Worm (Caenorhabditis elegans) whole organism, L4 larva: ENCODE measurements around the gene ZK675.4.
A peak's percentile ranks its signal among the peaks of the same experiment; 100 is the strongest.

Experiments used
- F10B5.3 ChIP-seq: sonication (generic microtip); optimal IDR thresholded peaks from 2 replicates; lab custom pipeline; 2016; ENCODE audit warnings: mild to moderate bottlenecking, missing genetic modification characterization, missing compliant biosample characterization
- F26F4.8 ChIP-seq: fragments of 200-800 bp; sonication (Bioruptor generic); conservative IDR thresholded peaks from 2 replicates; pipeline ENCODE4 v1.3.6; 2022; ENCODE audit warnings: missing genetic modification characterization, missing compliant biosample characterization
- F49E8.2 ChIP-seq: sonication (generic microtip); optimal IDR thresholded peaks from 2 replicates; lab custom pipeline; 2016; ENCODE audit warnings: missing compliant biosample characterization, mild to moderate bottlenecking, missing genetic modification characterization, borderline replicate concordance
- T20F7.1 ChIP-seq: fragments of 200-800 bp; sonication (Bioruptor generic); optimal IDR thresholded peaks from 2 replicates; lab custom pipeline; 2018; ENCODE audit warnings: mild to moderate bottlenecking, missing genetic modification characterization, missing compliant biosample characterization
- T26A8.4 ChIP-seq: fragments of 200-800 bp; sonication (Bioruptor generic); IDR thresholded peaks from 2 replicates; pipeline ENCODE4 v1.3.6; 2022; ENCODE audit warnings: missing genetic modification characterization, missing compliant biosample characterization
- Y5F2A.4 ChIP-seq: fragments of 200-800 bp; sonication (Bioruptor generic); optimal IDR thresholded peaks from 2 replicates; lab custom pipeline; 2018; ENCODE audit warnings: mild to moderate bottlenecking, missing genetic modification characterization, missing compliant biosample characterization
- Y75B8A.6 ChIP-seq: fragments of 200-800 bp; sonication (Bioruptor generic); IDR thresholded peaks from 2 replicates; pipeline ENCODE4 v1.3.6; 2022; ENCODE audit warnings: missing genetic modification reagents, missing genetic modification characterization, missing compliant biosample characterization
- ZK337.2 ChIP-seq: fragments of 200-800 bp; sonication (Bioruptor generic); IDR thresholded peaks from 2 replicates; pipeline ENCODE4 v1.3.6; 2022; ENCODE audit warnings: missing genetic modification reagents, missing genetic modification characterization, missing compliant biosample characterization
- aly-2 ChIP-seq: sonication (generic microtip); optimal IDR thresholded peaks from 2 replicates; lab custom pipeline; 2018; ENCODE audit warnings: missing biosample characterization, missing genetic modification characterization
- ama-1 ChIP-seq: fragments of 150-350 bp; optimal IDR thresholded peaks from 2 replicates; lab custom pipeline; 2014; ENCODE audit warnings: inconsistent platforms, mixed read lengths
- cey-2 ChIP-seq: sonication (generic microtip); optimal IDR thresholded peaks from 3 replicates; lab custom pipeline; 2017; ENCODE audit warnings: missing genetic modification characterization, mild to moderate bottlenecking, missing compliant biosample characterization, antibody characterized with exemption, borderline replicate concordance; ENCODE audit not compliant: insufficient read depth
- daf-12 ChIP-seq: fragments of 150-350 bp; optimal IDR thresholded peaks from 2 replicates; lab custom pipeline; 2014; ENCODE audit warnings: missing biosample characterization, missing genetic modification reagents, missing genetic modification characterization
- daf-19 ChIP-seq: fragments of 200-800 bp; sonication (Bioruptor generic); conservative IDR thresholded peaks from 2 replicates; pipeline ENCODE4 v1.3.6; 2022; ENCODE audit warnings: missing genetic modification characterization, missing compliant biosample characterization
- daf-8 ChIP-seq: fragments of 200-800 bp; sonication (Bioruptor generic); IDR thresholded peaks from 2 replicates; pipeline ENCODE4 v1.3.6; 2022; ENCODE audit warnings: missing genetic modification characterization, missing compliant biosample characterization
- dmd-6 ChIP-seq: fragments of 200-800 bp; sonication (Bioruptor generic); IDR thresholded peaks from 2 replicates; pipeline ENCODE4 v1.3.6; 2022; ENCODE audit warnings: missing genetic modification reagents, missing genetic modification characterization, missing compliant biosample characterization
- dmd-8 ChIP-seq: fragments of 200-800 bp; sonication (Bioruptor generic); IDR thresholded peaks from 2 replicates; pipeline ENCODE4 v1.3.6; 2022; ENCODE audit warnings: missing genetic modification characterization, missing compliant biosample characterization
- duxl-1 ChIP-seq: sonication (generic microtip); optimal IDR thresholded peaks from 2 replicates; lab custom pipeline; 2016; ENCODE audit warnings: mild to moderate bottlenecking, missing genetic modification characterization, moderate library complexity, missing compliant biosample characterization; ENCODE audit not compliant: poor library complexity
- dve-1 ChIP-seq: sonication (generic microtip); optimal IDR thresholded peaks from 2 replicates; lab custom pipeline; 2017; ENCODE audit warnings: antibody characterized with exemption, mild to moderate bottlenecking, missing genetic modification characterization, missing compliant biosample characterization; ENCODE audit not compliant: insufficient read depth
- fos-1 ChIP-seq: fragments of 150-350 bp; optimal IDR thresholded peaks from 2 replicates; lab custom pipeline; 2014; ENCODE audit warnings: missing biosample characterization, missing genetic modification characterization
- hif-1 ChIP-seq, 2 experiments: sonication (generic microtip); optimal IDR thresholded peaks; 2 replicates each; lab custom pipeline; 2016 to 2017; ENCODE audit warnings: missing compliant biosample characterization in 2 of 2, missing genetic modification characterization in 2 of 2, missing genetic modification reagents in 2 of 2, missing genotype in 2 of 2, mild to moderate bottlenecking in 1 of 2
- hlh-11 ChIP-seq: fragments of 200-800 bp; sonication (Bioruptor generic); optimal IDR thresholded peaks from 2 replicates; lab custom pipeline; 2018; ENCODE audit warnings: mild to moderate bottlenecking, missing genetic modification characterization, missing compliant biosample characterization
- hlh-30 ChIP-seq: sonication (generic microtip); optimal IDR thresholded peaks from 2 replicates; lab custom pipeline; 2017; ENCODE audit warnings: antibody characterized with exemption, mild to moderate bottlenecking, missing genetic modification characterization, missing compliant biosample characterization; ENCODE audit not compliant: insufficient read depth
- hmg-1.1 ChIP-seq: fragments of 200-800 bp; sonication (Bioruptor generic); IDR thresholded peaks from 2 replicates; pipeline ENCODE4 v1.3.6; 2022; ENCODE audit warnings: missing genetic modification reagents, missing genetic modification characterization, missing compliant biosample characterization
- jun-1 ChIP-seq: fragments of 150-350 bp; optimal IDR thresholded peaks from 2 replicates; lab custom pipeline; 2014; ENCODE audit warnings: missing biosample characterization, missing genetic modification reagents, missing genetic modification characterization
- lim-7 ChIP-seq: fragments of 200-800 bp; sonication (Bioruptor generic); IDR thresholded peaks from 2 replicates; pipeline ENCODE4 v1.3.6; 2022; ENCODE audit warnings: missing genetic modification characterization, missing compliant biosample characterization
- lin-1 ChIP-seq: fragments of 200-800 bp; sonication (Bioruptor generic); IDR thresholded peaks from 2 replicates; pipeline ENCODE4 v1.3.6; 2022; ENCODE audit warnings: missing genetic modification reagents, missing genetic modification characterization, missing compliant biosample characterization
- lin-13 ChIP-seq: fragments of 150-350 bp; optimal IDR thresholded peaks from 2 replicates; lab custom pipeline; 2014; ENCODE audit warnings: missing biosample characterization, missing genetic modification reagents, missing genetic modification characterization
- lin-15B ChIP-seq: fragments of 150-350 bp; sonication (generic microtip); optimal IDR thresholded peaks from 3 replicates; lab custom pipeline; 2014; ENCODE audit warnings: missing biosample characterization, missing genetic modification characterization
- lin-38 ChIP-seq: fragments of 200-800 bp; sonication (Bioruptor generic); IDR thresholded peaks from 2 replicates; pipeline ENCODE4 v1.3.6; 2022; ENCODE audit warnings: missing genetic modification reagents, missing genetic modification characterization, missing compliant biosample characterization
- lsy-2 ChIP-seq, 2 experiments: fragments of 150-350 bp in 1 of 2; sonication (generic microtip) in 1 of 2; optimal IDR thresholded peaks; 2 replicates each; lab custom pipeline; 2014 to 2017; ENCODE audit warnings: missing biosample characterization in 2 of 2, missing genetic modification characterization in 2 of 2
- madf-5 ChIP-seq, 2 experiments: fragments of 200-800 bp; sonication (Bioruptor generic); IDR thresholded peaks; 2 replicates each; pipeline ENCODE4 v1.3.6; 2022; ENCODE audit warnings: missing compliant biosample characterization in 2 of 2, missing genetic modification characterization in 2 of 2
- mdt-29 ChIP-seq: fragments of 200-800 bp; sonication (Bioruptor generic); IDR thresholded peaks from 2 replicates; pipeline ENCODE4 v1.3.6; 2022; ENCODE audit warnings: missing genetic modification reagents, missing genetic modification characterization, missing compliant biosample characterization
- nhr-102 ChIP-seq: sonication (generic microtip); optimal IDR thresholded peaks from 2 replicates; lab custom pipeline; 2016; ENCODE audit warnings: mild to moderate bottlenecking, missing genetic modification characterization, moderate library complexity, missing compliant biosample characterization
- nhr-111 ChIP-seq: fragments of 200-800 bp; sonication (Bioruptor generic); optimal IDR thresholded peaks from 2 replicates; lab custom pipeline; 2018; ENCODE audit warnings: mild to moderate bottlenecking, missing genetic modification characterization, missing compliant biosample characterization
- nhr-237 ChIP-seq: sonication (generic microtip); optimal IDR thresholded peaks from 2 replicates; lab custom pipeline; 2017; ENCODE audit warnings: missing biosample characterization, missing genetic modification characterization
- nhr-28 ChIP-seq: fragments of 150-350 bp; optimal IDR thresholded peaks from 2 replicates; lab custom pipeline; 2014; ENCODE audit warnings: missing biosample characterization, missing genetic modification characterization
- nhr-41 ChIP-seq: fragments of 200-800 bp; sonication (Bioruptor generic); IDR thresholded peaks from 2 replicates; pipeline ENCODE4 v1.3.6; 2022; ENCODE audit warnings: missing genetic modification reagents, missing genetic modification characterization, missing compliant biosample characterization
- nhr-42 ChIP-seq: fragments of 200-800 bp; sonication (Bioruptor generic); IDR thresholded peaks from 2 replicates; pipeline ENCODE4 v1.3.6; 2022; ENCODE audit warnings: missing genetic modification characterization, missing compliant biosample characterization
- pqm-1 ChIP-seq: sonication (generic microtip); optimal IDR thresholded peaks from 2 replicates; lab custom pipeline; 2017; ENCODE audit warnings: missing biosample characterization, missing genetic modification characterization
- set-16 ChIP-seq: fragments of 200-800 bp; sonication (Bioruptor generic); IDR thresholded peaks from 2 replicates; pipeline ENCODE4 v1.3.6; 2022; ENCODE audit warnings: missing genetic modification reagents, missing genetic modification characterization, missing compliant biosample characterization
- skn-1 ChIP-seq: fragments of 150-350 bp; optimal IDR thresholded peaks from 2 replicates; lab custom pipeline; 2014; ENCODE audit warnings: missing biosample characterization, missing genetic modification characterization
- snpc-4 ChIP-seq: fragments of 150-350 bp; optimal IDR thresholded peaks from 2 replicates; lab custom pipeline; 2014; ENCODE audit warnings: missing biosample characterization, missing genetic modification characterization
- tra-1 ChIP-seq: fragments of 200-800 bp; sonication (Bioruptor generic); IDR thresholded peaks from 2 replicates; pipeline ENCODE4 v1.3.6; 2022; ENCODE audit warnings: missing genetic modification reagents, missing genetic modification characterization, missing compliant biosample characterization
- unc-62 ChIP-seq, 3 experiments: fragments of 150-350 bp in 1 of 3; sonication (generic microtip); optimal IDR thresholded peaks in 2 of 3; peaks in 1 of 3; 1 replicate in 1 of 3; 2 replicates in 2 of 3; lab custom pipeline; 2014 to 2017; ENCODE audit warnings: missing biosample characterization in 3 of 3, missing genetic modification characterization in 3 of 3, missing genetic modification reagents in 3 of 3, missing genotype in 1 of 3
- zip-11 ChIP-seq: fragments of 200-800 bp; sonication (Bioruptor generic); IDR thresholded peaks from 2 replicates; pipeline ENCODE4 v1.3.6; 2022; ENCODE audit warnings: missing genetic modification characterization, missing compliant biosample characterization
- ztf-7 ChIP-seq: fragments of 150-350 bp; optimal IDR thresholded peaks from 2 replicates; lab custom pipeline; 2014; ENCODE audit warnings: missing biosample characterization, missing genetic modification characterization

ZK675.4 gene

DNA sequence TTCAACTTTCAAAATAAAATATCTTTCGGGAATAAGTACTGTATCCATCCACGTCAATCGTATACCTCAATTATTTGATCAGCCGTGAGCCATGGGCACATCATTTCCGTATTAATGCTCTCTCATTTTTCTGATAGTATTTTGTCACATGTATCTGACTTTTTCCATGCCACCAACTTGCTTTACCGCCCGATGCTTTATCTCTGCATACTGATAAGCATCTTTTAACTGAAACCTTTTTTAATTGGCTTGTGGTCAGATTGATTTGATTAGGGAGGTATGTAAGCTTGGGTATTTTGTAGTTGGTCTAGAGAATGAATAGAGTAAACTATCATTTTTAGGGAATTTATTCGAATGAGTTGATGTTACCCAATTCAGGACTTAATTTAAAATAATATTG, 21.8 kb upstream of the ZK675.4 start:
- TF ChIP-seq dmd-6 (GFP tag; lab: Robert Waterston, UW) = peak; percentile 28; the same call in 1 of the 2 replicates
- TF ChIP-seq pqm-1 (tag; lab: Kevin White, UChicago) = peak; percentile 48
- TF ChIP-seq lin-38 (GFP tag; lab: Robert Waterston, UW) = no peak
- peak; percentile 21 for TF ChIP-seq dve-1 (tag; lab: Kevin White, UChicago)
- peak; percentile 37 for TF ChIP-seq hlh-30 (tag; lab: Kevin White, UChicago)
- no peak for TF ChIP-seq nhr-237 (tag; lab: Kevin White, UChicago)
- peak; percentile 52 for TF ChIP-seq hlh-11 (tag; lab: Kevin White, UChicago)
- TF ChIP-seq, all 104 proteins: peak for 5

DNA sequence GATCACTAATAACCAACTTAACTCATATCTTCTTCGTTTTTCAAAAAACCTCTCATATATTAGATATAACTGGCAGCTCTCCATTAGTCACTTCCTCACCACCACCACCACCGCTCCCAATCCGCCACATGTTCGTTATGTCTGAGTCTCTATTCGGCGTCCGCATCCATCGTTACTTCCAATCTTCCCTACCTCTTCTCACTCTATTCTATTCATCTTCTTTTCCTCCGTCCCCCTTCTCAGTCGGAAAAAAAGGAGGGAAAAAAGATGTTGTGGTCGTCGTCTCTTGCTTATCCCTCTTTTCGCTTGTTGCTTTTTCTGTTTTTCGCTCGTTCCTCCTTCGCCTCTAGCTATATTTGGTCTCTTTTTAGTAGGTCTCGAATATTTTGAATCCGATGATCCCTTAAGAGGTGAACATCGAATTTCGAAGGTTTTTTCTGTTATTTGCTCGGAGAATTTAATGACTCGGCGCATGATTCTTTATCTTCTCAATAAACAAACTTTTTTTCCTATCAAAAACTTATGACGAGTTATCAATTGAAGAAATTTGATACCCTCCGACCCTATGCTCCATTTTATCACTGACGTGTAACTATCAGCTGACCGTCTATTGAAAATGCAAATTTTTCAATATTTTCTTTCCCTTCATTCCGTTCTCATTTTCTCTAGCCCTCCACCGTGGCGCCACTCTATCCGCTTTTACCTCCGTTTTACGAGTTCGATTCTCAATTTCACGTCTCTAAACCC, 19.1 kb upstream of the ZK675.4 start:
- no peak for TF ChIP-seq lin-1 (GFP tag; lab: Robert Waterston, UW)
- TF ChIP-seq ZK337.2 (GFP tag; lab: Robert Waterston, UW) = no peak
- peak; percentile 63 for TF ChIP-seq dve-1 (tag; lab: Kevin White, UChicago)
- TF ChIP-seq dmd-6 (GFP tag; lab: Robert Waterston, UW) = peak; percentile 73
- TF ChIP-seq Y75B8A.6 (GFP tag; lab: Robert Waterston, UW) = no peak
- no peak for TF ChIP-seq fos-1 (tag; lab: Kevin White, UChicago)
- no peak for TF ChIP-seq cey-2 (tag; lab: Kevin White, UChicago)
- no peak for TF ChIP-seq duxl-1 (tag; lab: Kevin White, UChicago)
- no peak for TF ChIP-seq ztf-7 (tag; lab: Kevin White, UChicago)
- TF ChIP-seq tra-1 = no peak
- TF ChIP-seq Y5F2A.4 = no peak
- no peak; the same call in 1 of the 2 replicates for TF ChIP-seq T26A8.4 (GFP tag; lab: Robert Waterston, UW)
- peak in 1 of 2 experiments; percentile 24 for TF ChIP-seq unc-62 (GFP tag; optimal IDR thresholded peaks at IDR 0.05 in 1 of 2; lab: Kevin White, UChicago)
- no peak for TF ChIP-seq unc-62 (tag; optimal IDR thresholded peaks at IDR 0.05; lab: Kevin White, UChicago)
- TF ChIP-seq zip-11 (GFP tag; lab: Robert Waterston, UW) = no peak
- TF ChIP-seq dmd-8 (GFP tag; lab: Robert Waterston, UW) = no peak
- TF ChIP-seq lsy-2 (tag; optimal IDR thresholded peaks at IDR 0.05; lab: Kevin White, UChicago) = peak; percentile 27 to 57
- peak; percentile 61; the same call in 1 of the 2 replicates for TF ChIP-seq daf-19 (GFP tag; lab: Robert Waterston, UW)
- no peak for TF ChIP-seq lin-13 (GFP tag; lab: Kevin White, UChicago)
- TF ChIP-seq pqm-1 (tag; lab: Kevin White, UChicago) = peak; percentile 56
- TF ChIP-seq hif-1 (tag; optimal IDR thresholded peaks at IDR 0.05; lab: Kevin White, UChicago) = no peak
- no peak for TF ChIP-seq daf-8
- TF ChIP-seq lim-7 = no peak
- TF ChIP-seq snpc-4 (tag; lab: Kevin White, UChicago) = no peak
- TF ChIP-seq set-16 (GFP tag; lab: Robert Waterston, UW) = no peak
- peak; percentile 31 for TF ChIP-seq nhr-28 (tag; lab: Kevin White, UChicago)
- TF ChIP-seq nhr-42 = no peak
- no peak for TF ChIP-seq ama-1
- 0 out of 4 replicates have a peak, but pooled peaks of 1 of the 2 experiments have one; percentile 40 for TF ChIP-seq madf-5 (GFP tag; IDR thresholded peaks at IDR 0.05; lab: Robert Waterston, UW)
- TF ChIP-seq F49E8.2 = no peak
- peak; percentile 70 for TF ChIP-seq hmg-1.1
- no peak for TF ChIP-seq lin-15B (tag; lab: Kevin White, UChicago)
- TF ChIP-seq nhr-41 (GFP tag; lab: Robert Waterston, UW) = peak; percentile 80; the same call in 1 of the 2 replicates
- no peak for TF ChIP-seq T20F7.1 (GFP tag; lab: Kevin White, UChicago)
- TF ChIP-seq F26F4.8 (GFP tag; lab: Robert Waterston, UW) = no peak
- no peak for TF ChIP-seq jun-1 (tag; lab: Kevin White, UChicago)
- no peak for TF ChIP-seq F10B5.3 (tag; lab: Kevin White, UChicago)
- no peak for TF ChIP-seq mdt-29
- TF ChIP-seq nhr-111 = no peak
- TF ChIP-seq skn-1 = no peak
- no peak for TF ChIP-seq daf-12 (tag; lab: Kevin White, UChicago)
- no peak for TF ChIP-seq aly-2 (tag; lab: Kevin White, UChicago)
- no peak for TF ChIP-seq nhr-102
